Worm (Caenorhabditis elegans) whole organism, mixed stage, embryonic: ENCODE measurements around the gene gon-4.

Source experiments
- M03D4.4 ChIP-seq: sonication (generic microtip); optimal IDR thresholded peaks from 2 replicates; lab custom pipeline; 2017; ENCODE audit warnings: mild to moderate bottlenecking, missing genetic modification characterization, missing compliant biosample characterization
- bed-3 ChIP-seq: fragments of 200-800 bp; sonication (Bioruptor generic); optimal IDR thresholded peaks from 3 replicates; lab custom pipeline; 2018; ENCODE audit warnings: mild to moderate bottlenecking, missing genetic modification characterization, moderate library complexity, missing compliant biosample characterization
- ceh-39 ChIP-seq: fragments of 150-350 bp; optimal IDR thresholded peaks from 2 replicates; lab custom pipeline; 2014; ENCODE audit warnings: missing biosample characterization, missing genetic modification characterization
- ceh-83 ChIP-seq: fragments of 200-800 bp; sonication (Bioruptor generic); optimal IDR thresholded peaks from 2 replicates; lab custom pipeline; 2018; ENCODE audit warnings: mild to moderate bottlenecking, missing genetic modification characterization, missing compliant biosample characterization
- ces-1 ChIP-seq: fragments of 150-350 bp; optimal IDR thresholded peaks from 2 replicates; lab custom pipeline; 2014; ENCODE audit warnings: missing biosample characterization, missing genetic modification reagents, missing genetic modification characterization
- cnd-1 ChIP-seq: fragments of 200-800 bp; sonication (Bioruptor generic); optimal IDR thresholded peaks from 2 replicates; lab custom pipeline; 2018; ENCODE audit warnings: mild to moderate bottlenecking, missing genetic modification characterization, missing compliant biosample characterization
- drap-1 ChIP-seq: fragments of 200-800 bp; sonication (Bioruptor generic); optimal IDR thresholded peaks from 3 replicates; lab custom pipeline; 2018; ENCODE audit warnings: mild to moderate bottlenecking, missing genetic modification characterization, missing compliant biosample characterization
- elt-1 ChIP-seq: sonication (generic microtip); optimal IDR thresholded peaks from 2 replicates; lab custom pipeline; 2017; ENCODE audit warnings: missing genetic modification characterization, mild to moderate bottlenecking, missing compliant biosample characterization, antibody characterized with exemption, moderate library complexity, borderline replicate concordance; ENCODE audit not compliant: insufficient read depth
- elt-3 ChIP-seq: fragments of 150-350 bp; optimal IDR thresholded peaks from 2 replicates; lab custom pipeline; 2014; ENCODE audit warnings: missing biosample characterization, missing genetic modification characterization
- flh-1 ChIP-seq: fragments of 200-800 bp; sonication (Bioruptor generic); optimal IDR thresholded peaks from 2 replicates; lab custom pipeline; 2018; ENCODE audit warnings: mild to moderate bottlenecking, missing genetic modification characterization, moderate library complexity, missing compliant biosample characterization
- ham-2 ChIP-seq: fragments of 200-800 bp; sonication (Bioruptor generic); optimal IDR thresholded peaks from 2 replicates; lab custom pipeline; 2018; ENCODE audit warnings: mild to moderate bottlenecking, missing genetic modification characterization, missing compliant biosample characterization
- hlh-1 ChIP-seq: fragments of 150-350 bp; optimal IDR thresholded peaks from 2 replicates; lab custom pipeline; 2014; ENCODE audit warnings: missing biosample characterization, missing genetic modification reagents, missing genetic modification characterization
- lin-32 ChIP-seq: fragments of 200-800 bp; sonication (Bioruptor generic); optimal IDR thresholded peaks from 2 replicates; lab custom pipeline; 2018; ENCODE audit warnings: mild to moderate bottlenecking, missing genetic modification characterization, missing compliant biosample characterization
- lsy-2 ChIP-seq: fragments of 150-350 bp; optimal IDR thresholded peaks from 2 replicates; lab custom pipeline; 2014; ENCODE audit warnings: missing biosample characterization, missing genetic modification characterization
- mab-5 ChIP-seq: fragments of 150-350 bp; optimal IDR thresholded peaks from 2 replicates; lab custom pipeline; 2014; ENCODE audit warnings: missing biosample characterization, missing genetic modification characterization
- mep-1 ChIP-seq: fragments of 150-350 bp; optimal IDR thresholded peaks from 2 replicates; lab custom pipeline; 2017; ENCODE audit warnings: missing biosample characterization, missing genetic modification reagents, missing genetic modification characterization, inconsistent platforms
- mls-2 ChIP-seq: sonication (generic microtip); optimal IDR thresholded peaks from 2 replicates; lab custom pipeline; 2016; ENCODE audit warnings: mild to moderate bottlenecking, missing genetic modification characterization, moderate library complexity, missing compliant biosample characterization
- nhr-12 ChIP-seq: fragments of 150-350 bp; optimal IDR thresholded peaks from 2 replicates; lab custom pipeline; 2014; ENCODE audit warnings: missing biosample characterization, missing genetic modification characterization
- nhr-2 ChIP-seq: fragments of 150-350 bp; optimal IDR thresholded peaks from 2 replicates; lab custom pipeline; 2014; ENCODE audit warnings: missing biosample characterization, missing genetic modification characterization
- nhr-237 ChIP-seq: fragments of 150-350 bp; optimal IDR thresholded peaks from 2 replicates; lab custom pipeline; 2014; ENCODE audit warnings: missing biosample characterization, missing genetic modification characterization
- nhr-76 ChIP-seq: sonication (generic microtip); optimal IDR thresholded peaks from 2 replicates; lab custom pipeline; 2017; ENCODE audit warnings: missing biosample characterization, missing genetic modification characterization
- pha-4 ChIP-seq: fragments of 150-350 bp; optimal IDR thresholded peaks from 2 replicates; lab custom pipeline; 2018; ENCODE audit warnings: missing biosample characterization, missing genetic modification reagents, missing genetic modification characterization
- sem-2 ChIP-seq: fragments of 200-800 bp; sonication (Bioruptor generic); optimal IDR thresholded peaks from 2 replicates; lab custom pipeline; 2018; ENCODE audit warnings: mild to moderate bottlenecking, missing genetic modification characterization, missing compliant biosample characterization
- tbx-8 ChIP-seq: fragments of 200-800 bp; sonication (Bioruptor generic); optimal IDR thresholded peaks from 2 replicates; lab custom pipeline; 2018; ENCODE audit warnings: mild to moderate bottlenecking, missing genetic modification characterization, moderate library complexity, missing compliant biosample characterization
- unc-120 ChIP-seq: sonication (generic microtip); optimal IDR thresholded peaks from 2 replicates; lab custom pipeline; 2017; ENCODE audit warnings: missing genetic modification characterization, missing compliant biosample characterization; ENCODE audit not compliant: poor library complexity, severe bottlenecking
- unc-39 ChIP-seq: fragments of 150-350 bp; optimal IDR thresholded peaks from 2 replicates; lab custom pipeline; 2014; ENCODE audit warnings: missing biosample characterization, missing genetic modification characterization
- unc-62 ChIP-seq: fragments of 150-350 bp; optimal IDR thresholded peaks from 2 replicates; lab custom pipeline; 2014; ENCODE audit warnings: missing biosample characterization, missing genetic modification reagents, missing genetic modification characterization
- zip-8 ChIP-seq: fragments of 150-350 bp; optimal IDR thresholded peaks from 2 replicates; lab custom pipeline; 2014; ENCODE audit warnings: missing biosample characterization, missing genetic modification characterization
- ztf-11 ChIP-seq: fragments of 150-350 bp; optimal IDR thresholded peaks from 2 replicates; lab custom pipeline; 2014; ENCODE audit warnings: missing biosample characterization, missing genetic modification characterization

The gon-4 gene

DNA sequence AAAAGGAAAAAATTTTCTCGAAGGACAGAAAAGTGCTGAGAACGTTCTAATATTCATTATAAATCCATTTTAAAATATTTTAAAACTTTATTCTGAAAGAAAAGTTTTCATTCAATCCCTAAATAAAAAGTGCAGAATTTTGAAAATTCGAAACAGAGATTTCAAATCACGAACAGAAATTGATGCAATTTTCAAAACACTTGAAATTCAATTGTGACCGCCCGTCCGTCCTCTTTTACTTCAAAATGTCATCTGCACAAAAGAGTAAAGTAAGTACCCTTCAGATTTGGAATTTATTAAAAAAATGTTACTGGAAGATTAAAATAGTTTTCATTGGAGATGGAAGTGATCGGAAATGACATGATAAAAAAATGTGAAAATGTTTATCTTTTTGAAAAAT lies 9.1 kb upstream of the gon-4 start:
- no peak for TF ChIP-seq zip-8 (tag; lab: Kevin White, UChicago)
- TF ChIP-seq pha-4 (tag; lab: Kevin White, UChicago) = no peak
- TF ChIP-seq lsy-2 (tag; lab: Kevin White, UChicago) = no peak
- peak; percentile 87 for TF ChIP-seq ces-1 (GFP tag; lab: Kevin White, UChicago)
- TF ChIP-seq M03D4.4 (tag; lab: Kevin White, UChicago) = no peak
- TF ChIP-seq flh-1 (GFP tag; lab: Kevin White, UChicago) = no peak
- TF ChIP-seq nhr-12 (tag; lab: Kevin White, UChicago) = no peak

DNA sequence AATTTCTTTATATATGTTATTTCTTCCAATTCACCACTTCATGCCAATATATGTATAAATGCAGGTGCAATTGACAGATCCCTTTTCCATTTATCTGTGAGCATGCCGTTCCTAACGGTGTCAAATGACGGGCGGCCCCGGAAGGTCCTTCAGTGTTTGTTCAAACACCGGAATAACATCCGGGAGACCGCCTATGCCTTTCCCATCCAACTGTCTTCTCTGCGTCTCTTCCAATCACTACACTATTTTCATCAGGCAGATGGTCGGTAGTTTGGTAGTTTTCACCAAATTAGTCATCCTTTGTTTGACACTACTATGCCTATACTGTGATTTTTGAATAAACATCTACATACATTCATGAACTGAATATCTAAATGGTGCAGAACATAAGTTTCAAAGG lies 7.0 kb upstream of the gon-4 start:
- TF ChIP-seq mep-1 (tag; lab: Kevin White, UChicago) (no peak), cnd-1 (peak; percentile 87)
- TF ChIP-seq, all 35 proteins: peak for 1

DNA sequence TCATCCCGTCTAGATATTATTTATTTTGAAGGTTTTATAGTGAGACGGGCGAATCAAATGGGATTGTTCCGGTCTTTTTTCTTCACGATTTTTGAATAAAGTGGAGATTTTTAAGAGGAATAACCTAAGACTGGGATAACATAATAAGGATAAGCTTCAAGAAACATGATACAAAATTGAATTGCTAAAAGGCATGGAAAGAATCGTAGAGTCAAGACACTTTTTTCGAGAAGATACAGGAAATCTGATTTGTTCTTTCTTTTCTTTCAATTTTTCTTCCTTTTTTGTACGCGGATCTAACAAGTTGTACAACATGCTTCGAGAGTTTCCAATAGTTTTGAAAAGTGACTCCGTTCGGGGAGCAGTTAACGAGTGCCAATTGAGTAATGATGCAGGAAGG lies 6.1 kb upstream of the gon-4 start:
- TF ChIP-seq ces-1 (GFP tag; lab: Kevin White, UChicago) = peak; percentile 77
- no peak for TF ChIP-seq elt-1 (tag; lab: Kevin White, UChicago)
- TF ChIP-seq, all 35 proteins: peak for 1

DNA sequence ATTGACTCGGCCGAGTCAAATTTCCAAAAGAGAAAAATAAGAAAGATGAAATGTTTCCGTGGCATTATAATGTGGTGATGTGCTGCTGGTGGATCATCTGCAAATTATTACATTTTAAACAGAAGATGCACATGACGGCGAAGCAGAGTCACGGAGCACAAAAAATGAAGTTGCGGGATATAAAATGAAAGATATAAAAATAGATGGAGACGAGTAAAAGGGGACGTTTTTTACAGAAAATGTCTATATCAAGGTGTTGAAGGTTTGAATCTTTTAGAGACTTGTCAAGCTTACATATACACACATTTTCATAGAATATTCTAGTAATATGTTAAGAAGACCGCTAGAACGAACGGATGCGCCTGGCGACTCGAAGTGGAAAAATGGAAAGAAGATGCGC lies 3.3 kb upstream of the gon-4 start, which contains the start of gene ptrg-1:
Gene ptrg-1 (minus strand): TSS at position 101 of the 400 bp plus-strand sequence.
- TF ChIP-seq unc-39 (tag; lab: Kevin White, UChicago) (no peak), ceh-39 (tag; lab: Kevin White, UChicago) (no peak), mls-2 (tag; lab: Kevin White, UChicago) (no peak), flh-1 (GFP tag; lab: Kevin White, UChicago) (no peak), tbx-8 (no peak), bed-3 (GFP tag; lab: Kevin White, UChicago) (no peak), ceh-83 (GFP tag; lab: Kevin White, UChicago) (no peak), elt-1 (tag; lab: Kevin White, UChicago) (no peak), mab-5 (tag; lab: Kevin White, UChicago) (no peak), nhr-76 (tag; lab: Kevin White, UChicago) (no peak), nhr-237 (tag; lab: Kevin White, UChicago) (no peak), unc-120 (tag; lab: Kevin White, UChicago) (no peak), ham-2 (GFP tag; lab: Kevin White, UChicago) (no peak), lin-32 (GFP tag; lab: Kevin White, UChicago) (no peak), cnd-1 (no peak)
- TF ChIP-seq, all 35 proteins: peak for 0

DNA sequence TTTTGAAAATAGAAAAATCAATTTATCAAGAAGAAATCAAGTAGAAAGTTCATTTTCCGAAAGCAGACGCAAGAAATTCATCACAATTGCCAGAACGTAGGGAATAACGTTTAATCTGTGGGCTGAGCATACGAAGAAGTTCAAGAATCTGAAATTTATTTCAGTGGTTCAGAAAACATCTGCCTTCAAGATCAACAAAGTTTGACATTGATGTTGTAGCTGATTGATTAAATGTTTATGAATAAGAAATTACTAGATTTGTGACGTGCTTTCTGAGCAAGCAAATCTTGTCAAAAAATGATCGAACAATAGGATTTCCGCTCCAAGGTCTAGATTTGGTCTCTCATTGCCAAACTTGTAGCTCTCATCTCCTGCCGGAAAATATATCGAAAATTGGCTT lies 8.6 kb downstream of the gon-4 start, which contains the start of gene K04D7.6:
Gene K04D7.6 (minus strand): TSS at position 101 of the 400 bp plus-strand sequence.
- no peak for TF ChIP-seq ztf-11 (tag; lab: Kevin White, UChicago)
- no peak for TF ChIP-seq nhr-2
- TF ChIP-seq unc-62 (GFP tag; lab: Kevin White, UChicago) = no peak
- no peak for TF ChIP-seq hlh-1
- TF ChIP-seq zip-8 (tag; lab: Kevin White, UChicago) = no peak
- no peak for TF ChIP-seq M03D4.4 (tag; lab: Kevin White, UChicago)

DNA sequence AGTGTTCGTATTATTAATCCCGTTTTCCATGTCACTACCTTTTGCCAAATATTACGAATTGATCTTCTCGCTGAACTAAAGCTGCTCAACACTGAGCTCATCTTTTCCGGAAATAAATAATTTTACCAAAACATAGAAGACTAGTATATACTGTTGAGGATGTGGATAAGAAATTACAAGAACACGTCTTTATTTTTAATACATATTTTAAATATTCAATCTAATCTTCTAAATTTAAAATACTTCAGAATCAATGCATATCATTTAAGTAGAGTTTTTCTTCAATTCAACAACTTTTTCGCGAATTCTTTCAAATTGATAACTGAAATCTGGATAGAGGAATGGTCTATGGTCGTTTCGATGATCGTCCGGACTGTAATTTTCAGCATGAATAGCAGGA lies 17.2 kb downstream of the gon-4 start, which contains the start of gene abt-1:
Gene abt-1 (minus strand): TSS at position 101 of the 400 bp plus-strand sequence.
- TF ChIP-seq nhr-76 (tag; lab: Kevin White, UChicago) (no peak), lsy-2 (tag; lab: Kevin White, UChicago) (no peak), elt-1 (tag; lab: Kevin White, UChicago) (no peak), nhr-12 (tag; lab: Kevin White, UChicago) (no peak), tbx-8 (no peak), ceh-83 (GFP tag; lab: Kevin White, UChicago) (no peak), ces-1 (GFP tag; lab: Kevin White, UChicago) (no peak), drap-1 (no peak), ceh-39 (tag; lab: Kevin White, UChicago) (no peak), unc-120 (tag; lab: Kevin White, UChicago) (no peak), lin-32 (GFP tag; lab: Kevin White, UChicago) (no peak), sem-2 (GFP tag; lab: Kevin White, UChicago) (no peak), elt-3 (tag; lab: Kevin White, UChicago) (no peak)
